Fruit fly (Drosophila melanogaster) whole organism, adult: ENCODE data around the gene CG46467.

Experiments
- CG11617 ChIP-seq: fragments of 200-800 bp; sonication (Bioruptor generic); optimal IDR thresholded peaks from 2 replicates; lab custom pipeline; 2017; ENCODE audit warnings: mild to moderate bottlenecking, missing biosample characterization, missing genetic modification reagents, missing genetic modification characterization
- CG12768 ChIP-seq: fragments of 200-800 bp; sonication (Bioruptor generic); optimal IDR thresholded peaks from 2 replicates; lab custom pipeline; 2017; ENCODE audit warnings: missing biosample characterization, missing genetic modification characterization, mild to moderate bottlenecking, moderate library complexity, missing genetic modification reagents
- CG14711 ChIP-seq: fragments of 200-800 bp; sonication (Bioruptor generic); optimal IDR thresholded peaks from 2 replicates; lab custom pipeline; 2018; ENCODE audit warnings: missing biosample characterization, mild to moderate bottlenecking, missing genetic modification characterization, moderate library complexity
- CG1620 ChIP-seq: fragments of 200-800 bp; sonication (Bioruptor generic); optimal IDR thresholded peaks from 2 replicates; lab custom pipeline; 2016; ENCODE audit warnings: missing biosample characterization, missing genetic modification characterization
- CG33017 ChIP-seq: fragments of 200-800 bp; sonication (Bioruptor generic); optimal IDR thresholded peaks from 2 replicates; lab custom pipeline; 2018; ENCODE audit warnings: missing biosample characterization, mild to moderate bottlenecking, missing genetic modification characterization, moderate library complexity
- CG5204 ChIP-seq: fragments of 200-800 bp; sonication (Bioruptor generic); optimal IDR thresholded peaks from 2 replicates; lab custom pipeline; 2016; ENCODE audit warnings: missing biosample characterization, missing genetic modification characterization
- CG7045 ChIP-seq: fragments of 200-800 bp; sonication (Bioruptor generic); optimal IDR thresholded peaks from 2 replicates; lab custom pipeline; 2017; ENCODE audit warnings: missing biosample characterization, mild to moderate bottlenecking, missing genetic modification characterization
- CG7101 ChIP-seq: fragments of 200-800 bp; sonication (Bioruptor generic); optimal IDR thresholded peaks from 2 replicates; lab custom pipeline; 2018; ENCODE audit warnings: missing biosample characterization, mild to moderate bottlenecking, missing genetic modification characterization, moderate library complexity
- Clk ChIP-seq: fragments of 200-800 bp; sonication (Bioruptor generic); optimal IDR thresholded peaks from 2 replicates; lab custom pipeline; 2017; ENCODE audit warnings: missing biosample characterization, missing genetic modification characterization
- Crg-1 ChIP-seq: fragments of 200-800 bp; sonication (Bioruptor generic); optimal IDR thresholded peaks from 2 replicates; lab custom pipeline; 2016; ENCODE audit warnings: missing biosample characterization, missing genetic modification characterization
- Hr96 ChIP-seq: fragments of 200-800 bp; sonication (Bioruptor generic); optimal IDR thresholded peaks from 2 replicates; lab custom pipeline; 2016; ENCODE audit warnings: missing biosample characterization, missing genetic modification characterization
- Mnt ChIP-seq: fragments of 200-800 bp; sonication (Bioruptor generic); optimal IDR thresholded peaks from 2 replicates; lab custom pipeline; 2016; ENCODE audit warnings: missing biosample characterization, mild to moderate bottlenecking, missing genetic modification characterization
- bab1 ChIP-seq: fragments of 200-800 bp; sonication (Bioruptor generic); optimal IDR thresholded peaks from 3 replicates; lab custom pipeline; 2019; ENCODE audit warnings: missing biosample characterization, mild to moderate bottlenecking, missing genetic modification characterization, moderate library complexity
- cic ChIP-seq: fragments of 200-800 bp; sonication (Bioruptor generic); optimal IDR thresholded peaks from 2 replicates; lab custom pipeline; 2017; ENCODE audit warnings: missing biosample characterization, mild to moderate bottlenecking, missing genetic modification characterization, moderate library complexity
- cnc ChIP-seq, 2 experiments: fragments of >200 bp; optimal IDR thresholded peaks; 2 replicates each; lab custom pipeline; 2017
- kay ChIP-seq: fragments of 200-800 bp; sonication (Bioruptor generic); peaks from one replicate; lab custom pipeline; 2016; ENCODE audit warnings: missing biosample characterization, missing genetic modification characterization, borderline replicate concordance
- ovo ChIP-seq: fragments of 200-800 bp; sonication (Bioruptor generic); optimal IDR thresholded peaks from 2 replicates; lab custom pipeline; 2016; ENCODE audit warnings: missing biosample characterization, missing genetic modification characterization
- pad ChIP-seq: fragments of 200-800 bp; sonication (Bioruptor generic); optimal IDR thresholded peaks from 3 replicates; lab custom pipeline; 2017; ENCODE audit warnings: missing biosample characterization, missing genetic modification characterization, mild to moderate bottlenecking, moderate library complexity, missing genetic modification reagents
- tj ChIP-seq: fragments of 200-800 bp; sonication (Bioruptor generic); optimal IDR thresholded peaks from 3 replicates; lab custom pipeline; 2017; ENCODE audit warnings: missing biosample characterization, mild to moderate bottlenecking, missing genetic modification characterization, moderate library complexity
- toe ChIP-seq: fragments of 200-800 bp; sonication (Bioruptor generic); optimal IDR thresholded peaks from 2 replicates; lab custom pipeline; 2016; ENCODE audit warnings: missing biosample characterization, missing genetic modification characterization

CG46467 gene

DNA sequence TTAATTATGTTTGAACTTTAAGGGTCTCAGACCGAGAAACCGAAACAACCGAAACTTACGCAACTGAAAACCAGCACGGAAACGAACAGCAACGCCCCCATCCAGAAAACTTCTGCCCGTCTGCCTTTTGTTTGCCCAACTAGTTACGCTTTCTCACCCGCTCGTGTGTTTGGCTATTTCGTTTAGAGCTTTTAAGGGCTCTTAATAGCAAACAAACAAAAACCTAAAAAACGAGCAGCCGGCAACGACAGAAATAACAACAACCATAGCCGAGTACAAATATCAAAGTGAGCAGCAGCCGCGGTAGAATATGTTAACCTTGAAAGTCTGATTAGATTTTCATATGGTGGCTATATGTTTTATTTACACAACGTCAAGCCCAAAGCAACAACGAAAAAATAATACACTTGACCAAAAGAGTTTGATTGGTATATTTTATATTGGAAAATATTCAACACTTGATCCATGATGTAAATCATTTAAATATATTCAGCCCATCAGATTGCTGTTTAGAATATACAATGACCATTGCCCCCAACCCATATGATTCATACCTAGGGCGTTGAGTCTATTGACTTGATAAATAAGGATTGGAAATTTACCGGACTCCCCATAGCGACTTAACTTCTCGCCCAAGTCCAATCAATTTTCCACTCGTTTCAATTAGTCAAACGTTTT is 70.0 kb downstream of the CG46467 start:
- TF ChIP-seq tj (GFP tag; lab: Kevin White, UChicago) (no peak), CG7045 (GFP tag; lab: Kevin White, UChicago) (no peak), Hr96 (no peak), cnc (optimal IDR thresholded peaks at IDR 0.05; lab: Kevin White, UChicago) (no peak), Crg-1 (GFP tag; lab: Kevin White, UChicago) (no peak), Clk (GFP tag; lab: Kevin White, UChicago) (no peak), cic (GFP tag; lab: Kevin White, UChicago) (peak; percentile 30), CG11617 (GFP tag; lab: Kevin White, UChicago) (no peak), CG1620 (GFP tag; lab: Kevin White, UChicago) (no peak), CG12768 (GFP tag; lab: Kevin White, UChicago) (peak; percentile 39), CG5204 (GFP tag; lab: Kevin White, UChicago) (no peak), kay (GFP tag; lab: Kevin White, UChicago) (peak; percentile 96), CG33017 (tag; lab: Kevin White, UChicago) (peak; percentile 18), bab1 (no peak), CG7101 (tag; lab: Kevin White, UChicago) (no peak), toe (GFP tag; lab: Kevin White, UChicago) (no peak), CG14711 (tag; lab: Kevin White, UChicago) (no peak), pad (GFP tag; lab: Kevin White, UChicago) (no peak), Mnt (GFP tag; lab: Kevin White, UChicago) (no peak), ovo (no peak)

DNA sequence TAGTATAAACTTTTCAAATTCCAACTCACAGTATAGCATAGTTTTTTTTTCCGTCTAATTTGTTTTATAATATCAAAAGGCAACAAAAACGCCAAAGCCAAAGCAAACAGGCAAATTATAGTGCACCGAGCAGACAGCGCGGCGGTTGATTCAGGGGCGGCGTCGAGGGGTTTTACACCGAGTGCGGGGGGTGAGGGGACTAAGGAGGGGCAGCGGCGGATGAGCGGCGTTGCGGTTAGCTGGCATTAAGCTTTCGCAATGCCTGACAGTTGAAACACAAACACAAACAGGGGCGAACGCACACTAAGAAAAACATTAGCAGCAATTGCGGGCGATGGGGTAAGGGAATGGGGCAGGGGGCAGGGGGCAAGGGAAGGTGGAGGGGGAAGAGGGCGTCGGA is 72.0 kb downstream of the CG46467 start:
- TF ChIP-seq cnc (optimal IDR thresholded peaks at IDR 0.05; lab: Kevin White, UChicago) (no peak), pad (GFP tag; lab: Kevin White, UChicago) (peak; percentile 46), CG12768 (GFP tag; lab: Kevin White, UChicago) (peak; percentile 84), cic (GFP tag; lab: Kevin White, UChicago) (peak; percentile 76), Hr96 (no peak), CG7045 (GFP tag; lab: Kevin White, UChicago) (peak; percentile 42), CG7101 (tag; lab: Kevin White, UChicago) (no peak), Crg-1 (GFP tag; lab: Kevin White, UChicago) (no peak), CG11617 (GFP tag; lab: Kevin White, UChicago) (peak; percentile 16), ovo (peak; percentile 15), Clk (GFP tag; lab: Kevin White, UChicago) (peak; percentile 55), CG33017 (tag; lab: Kevin White, UChicago) (peak; percentile 16)

dm6 chr3R:9949903-9950302 is 75.4 kb downstream of the CG46467 start:
- TF ChIP-seq CG7045 (GFP tag; lab: Kevin White, UChicago) (peak; percentile 12), CG12768 (GFP tag; lab: Kevin White, UChicago) (peak; percentile 86), Crg-1 (GFP tag; lab: Kevin White, UChicago) (peak; percentile 2), toe (GFP tag; lab: Kevin White, UChicago) (no peak), CG7101 (tag; lab: Kevin White, UChicago) (peak; percentile 15), cnc (optimal IDR thresholded peaks at IDR 0.05; lab: Kevin White, UChicago) (peak in 1 of 2 experiments; percentile 57), cic (GFP tag; lab: Kevin White, UChicago) (peak; percentile 95), CG5204 (GFP tag; lab: Kevin White, UChicago) (no peak), CG11617 (GFP tag; lab: Kevin White, UChicago) (peak; percentile 33), Hr96 (no peak), Mnt (GFP tag; lab: Kevin White, UChicago) (peak; percentile 97), ovo (no peak), pad (GFP tag; lab: Kevin White, UChicago) (peak; percentile 49), Clk (GFP tag; lab: Kevin White, UChicago) (peak; percentile 43), CG14711 (tag; lab: Kevin White, UChicago) (no peak), bab1 (peak; percentile 64), CG33017 (tag; lab: Kevin White, UChicago) (peak; percentile 26), kay (GFP tag; lab: Kevin White, UChicago) (no peak), tj (GFP tag; lab: Kevin White, UChicago) (peak; percentile 6), CG1620 (GFP tag; lab: Kevin White, UChicago) (no peak)

DNA sequence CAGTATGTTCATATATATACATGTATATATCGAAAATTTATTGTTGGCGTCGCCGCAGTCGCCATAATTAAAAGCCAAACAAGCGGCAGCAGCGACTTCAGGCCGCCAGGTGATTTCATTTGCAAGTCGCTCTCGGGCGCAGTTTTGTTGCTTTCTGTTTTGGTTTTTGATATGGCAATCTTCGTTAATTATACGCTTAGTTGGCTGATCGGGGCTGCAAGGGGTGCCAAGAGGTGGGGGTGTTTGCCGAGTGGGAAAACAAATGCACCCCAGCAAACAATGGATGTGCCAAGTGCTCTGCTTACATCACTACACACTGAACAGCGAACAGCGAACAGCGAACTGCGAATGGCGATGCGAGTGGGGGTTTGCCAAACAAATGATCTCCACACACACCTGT is 76.5 kb downstream of the CG46467 start:
- no peak for TF ChIP-seq Clk (GFP tag; lab: Kevin White, UChicago)
- peak; percentile 95 for TF ChIP-seq kay (GFP tag; lab: Kevin White, UChicago)
- peak; percentile 8 for TF ChIP-seq toe (GFP tag; lab: Kevin White, UChicago)
- peak; percentile 31 for TF ChIP-seq Mnt (GFP tag; lab: Kevin White, UChicago)
- TF ChIP-seq ovo = peak; percentile 5
- peak; percentile 54 for TF ChIP-seq cic (GFP tag; lab: Kevin White, UChicago)
- TF ChIP-seq tj (GFP tag; lab: Kevin White, UChicago) = peak; percentile 34
- no peak for TF ChIP-seq CG5204 (GFP tag; lab: Kevin White, UChicago)
- peak; percentile 63 for TF ChIP-seq Crg-1 (GFP tag; lab: Kevin White, UChicago)
- TF ChIP-seq CG12768 (GFP tag; lab: Kevin White, UChicago) = peak; percentile 77
- no peak for TF ChIP-seq Hr96
- TF ChIP-seq bab1 = no peak
- peak; percentile 43 for TF ChIP-seq CG33017 (tag; lab: Kevin White, UChicago)
- peak; percentile 27 for TF ChIP-seq pad (GFP tag; lab: Kevin White, UChicago)

dm6 chr3R:9951679-9952078 is 77.2 kb downstream of the CG46467 start:
- no peak for TF ChIP-seq toe (GFP tag; lab: Kevin White, UChicago)
- no peak for TF ChIP-seq pad (GFP tag; lab: Kevin White, UChicago)
- TF ChIP-seq CG1620 (GFP tag; lab: Kevin White, UChicago) = no peak
- TF ChIP-seq CG12768 (GFP tag; lab: Kevin White, UChicago) = no peak
- TF ChIP-seq cnc (optimal IDR thresholded peaks at IDR 0.05; lab: Kevin White, UChicago) = no peak
- TF ChIP-seq Hr96 = no peak
- TF ChIP-seq CG11617 (GFP tag; lab: Kevin White, UChicago) = no peak
- no peak for TF ChIP-seq CG7045 (GFP tag; lab: Kevin White, UChicago)
- no peak for TF ChIP-seq Crg-1 (GFP tag; lab: Kevin White, UChicago)
- no peak for TF ChIP-seq CG33017 (tag; lab: Kevin White, UChicago)
- TF ChIP-seq CG5204 (GFP tag; lab: Kevin White, UChicago) = no peak
- TF ChIP-seq cic (GFP tag; lab: Kevin White, UChicago) = no peak
- TF ChIP-seq Mnt (GFP tag; lab: Kevin White, UChicago) = no peak
- no peak for TF ChIP-seq CG14711 (tag; lab: Kevin White, UChicago)
- TF ChIP-seq ovo = no peak
- no peak for TF ChIP-seq tj (GFP tag; lab: Kevin White, UChicago)
- no peak for TF ChIP-seq Clk (GFP tag; lab: Kevin White, UChicago)
- no peak for TF ChIP-seq kay (GFP tag; lab: Kevin White, UChicago)
